Worm (Caenorhabditis elegans) whole organism, L4/young adult: ENCODE measurements around the gene F31E9.6.

Experiments
- W03F9.2 ChIP-seq: fragments of 150-350 bp; optimal IDR thresholded peaks from 2 replicates; lab custom pipeline; 2014; ENCODE audit warnings: missing biosample characterization, missing genetic modification characterization
- dao-5 ChIP-seq: sonication (generic microtip); optimal IDR thresholded peaks from 2 replicates; lab custom pipeline; 2016; ENCODE audit warnings: missing genotype, missing genetic modification characterization, moderate library complexity, missing compliant biosample characterization
- him-1 ChIP-seq: sonication (generic microtip); optimal IDR thresholded peaks from 2 replicates; lab custom pipeline; 2016; ENCODE audit warnings: missing genotype, missing genetic modification reagents, missing genetic modification characterization, missing compliant biosample characterization

- TF ChIP-seq him-1 (no peak), dao-5 (tag; lab: Kevin White, UChicago) (no peak), W03F9.2 (tag; lab: Kevin White, UChicago) (no peak)
Measured at ce11 chrV:17315063-17315462, at the start of gene F31E9.6.
